Fruit fly (Drosophila melanogaster) S2 (cell line): ENCODE measurements around the gene Nplp3.

ENCODE experiments used
- CG8478 ChIP-seq: fragments of >200 bp; optimal IDR thresholded peaks from 2 replicates; lab custom pipeline; 2018
- CTCF ChIP-seq, 2 experiments: fragments of >200 bp; optimal IDR thresholded peaks; 2 replicates each; lab custom pipeline; 2018

DNA sequence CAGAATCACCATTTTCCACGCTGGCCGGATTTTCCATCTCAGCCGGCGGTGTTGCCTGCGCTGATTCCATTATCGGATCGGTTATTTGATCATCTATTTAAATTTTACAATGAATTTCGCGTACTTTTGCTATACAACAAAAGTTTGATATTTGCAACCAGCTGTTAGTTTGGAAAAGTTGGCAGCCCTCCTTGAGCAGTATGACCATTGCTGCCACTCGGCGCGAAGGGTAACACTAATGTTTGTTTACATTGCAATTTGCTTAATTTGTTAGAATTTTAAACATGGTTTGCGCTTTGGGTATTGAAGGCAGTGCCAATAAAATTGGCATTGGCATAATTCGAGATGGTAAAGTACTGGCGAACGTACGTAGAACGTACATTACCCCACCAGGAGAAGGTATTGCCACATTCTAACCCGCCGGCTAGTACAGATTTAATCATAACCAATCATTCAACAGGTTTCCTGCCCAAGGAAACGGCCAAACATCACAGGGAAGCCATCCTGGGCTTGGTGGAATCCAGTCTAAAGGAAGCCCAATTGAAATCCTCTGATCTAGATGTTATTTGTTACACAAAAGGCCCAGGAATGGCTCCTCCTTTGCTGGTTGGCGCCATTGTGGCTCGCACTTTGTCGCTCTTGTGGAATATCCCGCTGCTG, 34.1 kb downstream of the Nplp3 start, which contains the start of the genes Golgin104 and Tcs3:
- TF ChIP-seq CG8478 (lab: Kevin White, UChicago), result no peak
- no peak for TF ChIP-seq CTCF (optimal IDR thresholded peaks at IDR 0.05; lab: Kevin White, UChicago)
